Fruit fly (Drosophila melanogaster): ENCODE data around the gene PIG-Wa.
A peak's percentile ranks its signal among the peaks of the same experiment; 100 is the strongest.

PIG-Wa gene

DNA sequence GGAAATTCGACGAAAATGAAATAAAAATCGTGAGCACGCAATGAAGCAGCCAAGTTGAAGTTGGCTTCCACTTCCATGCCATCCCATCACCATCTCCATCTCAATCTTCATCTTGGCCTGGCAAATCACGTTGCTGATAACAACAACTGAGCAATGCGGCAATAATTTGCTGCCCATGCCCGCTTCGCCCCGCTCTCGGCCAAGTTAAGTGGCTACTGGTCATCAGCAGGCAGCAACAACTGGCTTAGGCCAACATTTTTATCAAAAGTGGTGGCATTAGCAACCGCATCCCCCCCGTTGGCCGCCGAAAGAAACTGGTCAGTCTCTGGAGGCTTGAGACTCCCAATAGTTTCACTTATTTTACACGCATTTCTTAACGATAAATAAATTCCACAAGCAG is 47.2 kb downstream of the PIG-Wa start (continued):
- TF ChIP-seq Hand (GFP tag; optimal IDR thresholded peaks at IDR 0.05) = no peak
- no peak for TF ChIP-seq Atf-2 (GFP tag; optimal IDR thresholded peaks at IDR 0.05)
- no peak for TF ChIP-seq CG18476 (GFP tag; optimal IDR thresholded peaks at IDR 0.05)
- no peak for TF ChIP-seq dati (GFP tag; IDR thresholded peaks at IDR 0.05)
- no peak for TF ChIP-seq pb (GFP tag; optimal IDR thresholded peaks at IDR 0.05)
- no peak for TF ChIP-seq CG14710 (tag; optimal IDR thresholded peaks at IDR 0.05)
- TF ChIP-seq tio (GFP tag; optimal IDR thresholded peaks at IDR 0.05) = no peak
- TF ChIP-seq nom (GFP tag; optimal IDR thresholded peaks at IDR 0.05) = no peak
- no peak for TF ChIP-seq bcd (GFP tag; optimal IDR thresholded peaks at IDR 0.05)
- TF ChIP-seq bowl (GFP tag; IDR thresholded peaks at IDR 0.05) = 0 out of 2 replicates have a peak, but pooled peaks have one; percentile 56
- peak; percentile 59 for TF ChIP-seq crol (GFP tag; IDR thresholded peaks at IDR 0.05)
- TF ChIP-seq Camta (GFP tag; optimal IDR thresholded peaks at IDR 0.05) = no peak
- TF ChIP-seq oc (tag; optimal IDR thresholded peaks at IDR 0.05) = peak; percentile 43
- TF ChIP-seq gsb-n (tag; optimal IDR thresholded peaks at IDR 0.05) = no peak
- no peak for TF ChIP-seq yki (optimal IDR thresholded peaks at IDR 0.05)
- TF ChIP-seq grn (GFP tag; optimal IDR thresholded peaks at IDR 0.05) = peak; percentile 12

DNA sequence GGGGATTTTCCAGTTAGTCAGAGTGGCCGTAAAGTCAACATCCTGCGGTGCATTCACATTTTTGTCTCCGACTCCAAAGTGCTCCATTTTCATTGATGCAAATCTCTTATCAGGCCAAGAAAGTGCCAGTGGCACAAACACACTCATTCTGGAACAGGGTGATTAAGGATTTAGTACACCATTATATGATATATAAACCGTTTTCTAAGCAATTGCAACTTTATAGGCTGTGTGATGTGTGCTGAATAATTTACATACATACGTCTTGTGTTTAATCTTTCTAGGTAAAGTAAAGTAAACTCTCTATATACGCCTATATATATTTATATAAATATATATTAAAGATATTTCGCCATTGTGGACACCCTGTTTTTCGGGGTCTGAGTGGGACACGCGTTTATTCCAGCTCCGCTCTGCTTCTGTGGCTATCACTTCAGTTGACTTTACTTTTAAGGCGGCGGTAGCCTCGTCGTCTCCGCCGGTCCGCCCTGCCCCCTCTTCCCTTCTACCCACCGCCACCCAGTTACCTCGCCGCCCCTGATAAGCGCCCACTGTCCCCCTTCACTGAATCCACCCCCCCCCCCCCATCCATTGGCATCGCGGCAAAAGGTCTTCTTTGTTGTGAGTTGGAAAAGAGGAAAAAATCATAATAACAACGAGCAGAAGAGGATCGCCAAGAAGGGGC is 49.9 kb downstream of the PIG-Wa start:
- peak; percentile 33 for TF ChIP-seq nom (GFP tag; optimal IDR thresholded peaks at IDR 0.05)
- TF ChIP-seq sens (GFP tag) = peak; percentile 54
- no peak for TF ChIP-seq C15 (GFP tag; IDR thresholded peaks at IDR 0.05)
- TF ChIP-seq PHDP (tag; optimal IDR thresholded peaks at IDR 0.05) = peak; percentile 12
- peak; percentile 39 for TF ChIP-seq Ets65A (GFP tag)
- TF ChIP-seq Drgx (GFP tag; IDR thresholded peaks at IDR 0.05) = 0 out of 2 replicates have a peak, but pooled peaks have one; percentile 23
- peak; percentile 94 for TF ChIP-seq crol (GFP tag; IDR thresholded peaks at IDR 0.05)
- no peak for TF ChIP-seq zen (tag; optimal IDR thresholded peaks at IDR 0.05)
- TF ChIP-seq Optix (GFP tag; IDR thresholded peaks at IDR 0.05) = no peak
- TF ChIP-seq lab (GFP tag; optimal IDR thresholded peaks at IDR 0.05) = no peak
- TF ChIP-seq CG34422 (GFP tag; IDR thresholded peaks at IDR 0.05) = no peak
- no peak for TF ChIP-seq trem (tag; optimal IDR thresholded peaks at IDR 0.05)
- no peak for TF ChIP-seq CG14014 (GFP tag; IDR thresholded peaks at IDR 0.05)
- TF ChIP-seq CG11560 (tag; IDR thresholded peaks at IDR 0.05) = no peak
- no peak for TF ChIP-seq odd (GFP tag; optimal IDR thresholded peaks at IDR 0.05)
- no peak for TF ChIP-seq CG6683 (GFP tag; optimal IDR thresholded peaks at IDR 0.05)
- no peak for TF ChIP-seq Blimp-1 (GFP tag; optimal IDR thresholded peaks at IDR 0.05)
- TF ChIP-seq CG2120 (GFP tag; optimal IDR thresholded peaks at IDR 0.05) = no peak
- no peak for TF ChIP-seq CG15011 (GFP tag; optimal IDR thresholded peaks at IDR 0.05)
- TF ChIP-seq gem (tag; optimal IDR thresholded peaks at IDR 0.05) = peak; percentile 20
- TF ChIP-seq hb (GFP tag; IDR thresholded peaks at IDR 0.05; ENCODE audit: partially characterized antibody) = 0 out of 3 replicates have a peak, but pooled peaks have one; percentile 40
- TF ChIP-seq bsh (GFP tag; optimal IDR thresholded peaks at IDR 0.05) = peak in 1 of 2 experiments; percentile 37
- TF ChIP-seq gcm2 (GFP tag; optimal IDR thresholded peaks at IDR 0.05) = no peak
- no peak for TF ChIP-seq sima (GFP tag; optimal IDR thresholded peaks at IDR 0.05)
- no peak for TF ChIP-seq Hsf (GFP tag; optimal IDR thresholded peaks at IDR 0.05)
